Fruit fly (Drosophila melanogaster) whole organism, embryonic: ENCODE data around the gene Ide.

Experiments
- B-H2 ChIP-seq: fragments of 200-800 bp; sonication (Bioruptor generic); optimal IDR thresholded peaks from 2 replicates; lab custom pipeline; 2018; ENCODE audit warnings: missing biosample characterization, mild to moderate bottlenecking, missing genetic modification characterization
- CG12236 ChIP-seq: fragments of 200-800 bp; sonication (Bioruptor generic); optimal IDR thresholded peaks from 2 replicates; lab custom pipeline; 2016; ENCODE audit warnings: missing biosample characterization, missing genetic modification characterization
- CG12391 ChIP-seq: fragments of 200-800 bp; sonication (Bioruptor generic); optimal IDR thresholded peaks from 3 replicates; lab custom pipeline; 2018; ENCODE audit warnings: missing biosample characterization, mild to moderate bottlenecking, missing genetic modification characterization, moderate library complexity
- CG13894 ChIP-seq: fragments of 200-800 bp; sonication (Bioruptor generic); optimal IDR thresholded peaks from 3 replicates; lab custom pipeline; 2018; ENCODE audit warnings: missing biosample characterization, mild to moderate bottlenecking, missing genetic modification characterization, moderate library complexity
- CG15696 ChIP-seq: fragments of 200-800 bp; sonication (Bioruptor generic); optimal IDR thresholded peaks from 2 replicates; lab custom pipeline; 2019; ENCODE audit warnings: missing biosample characterization, mild to moderate bottlenecking, missing genetic modification characterization, moderate library complexity
- CG1602 ChIP-seq: fragments of 200-800 bp; sonication (Bioruptor generic); optimal IDR thresholded peaks from 3 replicates; lab custom pipeline; 2016; ENCODE audit warnings: missing biosample characterization, missing genetic modification characterization
- CG1832 ChIP-seq: fragments of 200-800 bp; sonication (Bioruptor generic); optimal IDR thresholded peaks from 2 replicates; lab custom pipeline; 2017; ENCODE audit warnings: missing biosample characterization, mild to moderate bottlenecking, missing genetic modification characterization, inconsistent platforms
- CG18764 ChIP-seq: fragments of 200-800 bp; sonication (Bioruptor generic); optimal IDR thresholded peaks from 3 replicates; lab custom pipeline; 2016; ENCODE audit warnings: missing biosample characterization, missing genetic modification characterization
- CG2129 ChIP-seq: fragments of 200-800 bp; sonication (Bioruptor generic); IDR thresholded peaks from 2 replicates; pipeline ENCODE4 v1.3.6; 2022; ENCODE audit warnings: missing biosample characterization, missing genetic modification characterization; ENCODE audit not compliant: partially characterized antibody
- CG2199 ChIP-seq: fragments of 200-800 bp; sonication (Bioruptor generic); IDR thresholded peaks from 3 replicates; pipeline ENCODE4 v1.3.6; 2022; ENCODE audit warnings: missing biosample characterization, missing genetic modification characterization
- CG2678 ChIP-seq: fragments of 200-800 bp; sonication (Bioruptor generic); optimal IDR thresholded peaks from 3 replicates; lab custom pipeline; 2019; ENCODE audit warnings: missing biosample characterization, mild to moderate bottlenecking, missing genetic modification characterization, moderate library complexity
- CG2889 ChIP-seq: fragments of 200-800 bp; sonication (Bioruptor generic); IDR thresholded peaks from 3 replicates; pipeline ENCODE4 v1.3.6; 2022; ENCODE audit warnings: missing biosample characterization, missing genetic modification characterization
- CG33557 ChIP-seq: fragments of 200-800 bp; sonication (Bioruptor generic); optimal IDR thresholded peaks from 2 replicates; lab custom pipeline; 2019; ENCODE audit warnings: missing biosample characterization, mild to moderate bottlenecking, missing genetic modification characterization, moderate library complexity
- CG6175 ChIP-seq: fragments of 200-800 bp; sonication (Bioruptor generic); IDR thresholded peaks from 3 replicates; pipeline ENCODE4 v1.3.6; 2022; ENCODE audit warnings: missing biosample characterization, missing genetic modification characterization
- CG6272 ChIP-seq: fragments of 200-800 bp; sonication (Bioruptor generic); IDR thresholded peaks from 2 replicates; pipeline ENCODE4 v1.3.6; 2022; ENCODE audit warnings: missing biosample characterization, missing genetic modification characterization
- CG6654 ChIP-seq: fragments of 200-800 bp; sonication (Bioruptor generic); optimal IDR thresholded peaks from 2 replicates; lab custom pipeline; 2017; ENCODE audit warnings: missing biosample characterization, mild to moderate bottlenecking, missing genetic modification characterization
- CG6765 ChIP-seq: fragments of 200-800 bp; sonication (Bioruptor generic); optimal IDR thresholded peaks from 3 replicates; lab custom pipeline; 2017; ENCODE audit warnings: missing biosample characterization, mild to moderate bottlenecking, missing genetic modification characterization
- CG6813 ChIP-seq: fragments of 200-800 bp; sonication (Bioruptor generic); optimal IDR thresholded peaks from 2 replicates; lab custom pipeline; 2017; ENCODE audit warnings: missing biosample characterization, missing genetic modification characterization, mild to moderate bottlenecking, moderate library complexity, missing genetic modification reagents
- CG8924 ChIP-seq: fragments of 200-800 bp; optimal IDR thresholded peaks from 3 replicates; lab custom pipeline; 2019; ENCODE audit warnings: missing biosample characterization, mild to moderate bottlenecking, missing genetic modification characterization, moderate library complexity
- CG9932 ChIP-seq: fragments of 200-800 bp; sonication (Bioruptor generic); IDR thresholded peaks from 2 replicates; pipeline ENCODE4 v1.3.6; 2022; ENCODE audit warnings: missing biosample characterization, missing genetic modification characterization
- Eip74EF ChIP-seq, 2 experiments: fragments of 200-800 bp in 1 of 2; fragments of >200 bp in 1 of 2; sonication (Bioruptor generic) in 1 of 2; optimal IDR thresholded peaks; 2 replicates each; lab custom pipeline; 2017 to 2019; ENCODE audit warnings: missing biosample characterization in 2 of 2, missing genetic modification characterization in 2 of 2, mild to moderate bottlenecking in 1 of 2, moderate library complexity in 1 of 2
- HLH3B ChIP-seq: fragments of 200-800 bp; sonication (Bioruptor generic); IDR thresholded peaks from 2 replicates; pipeline ENCODE4 v1.3.6; 2022; ENCODE audit warnings: missing biosample characterization, missing genetic modification characterization
- Hmr ChIP-seq: fragments of 200-800 bp; sonication (Bioruptor generic); optimal IDR thresholded peaks from 3 replicates; lab custom pipeline; 2017; ENCODE audit warnings: mild to moderate bottlenecking, missing biosample characterization, missing genetic modification reagents, missing genetic modification characterization
- MESR4 ChIP-seq: fragments of 200-800 bp; sonication (Bioruptor generic); optimal IDR thresholded peaks from 2 replicates; lab custom pipeline; 2018; ENCODE audit warnings: missing biosample characterization, mild to moderate bottlenecking, missing genetic modification characterization, moderate library complexity
- Max ChIP-seq: fragments of 200-800 bp; sonication (Bioruptor generic); optimal IDR thresholded peaks from 2 replicates; lab custom pipeline; 2016; ENCODE audit warnings: missing biosample characterization, mild to moderate bottlenecking, missing genetic modification characterization
- Oaz ChIP-seq: fragments of 200-800 bp; sonication (Bioruptor generic); IDR thresholded peaks from 2 replicates; pipeline ENCODE4 v1.3.6; 2022; ENCODE audit warnings: missing biosample characterization, missing genetic modification characterization
- Oli ChIP-seq: fragments of 200-800 bp; sonication (Bioruptor generic); optimal IDR thresholded peaks from 2 replicates; lab custom pipeline; 2018; ENCODE audit warnings: missing biosample characterization, mild to moderate bottlenecking, missing genetic modification characterization, moderate library complexity
- Ssrp ChIP-seq: fragments of 200-800 bp; sonication (Bioruptor generic); optimal IDR thresholded peaks from 2 replicates; lab custom pipeline; 2018; ENCODE audit warnings: missing biosample characterization, mild to moderate bottlenecking, missing genetic modification characterization, moderate library complexity
- abd-A ChIP-seq: fragments of 200-800 bp; sonication (Bioruptor generic); optimal IDR thresholded peaks from 3 replicates; lab custom pipeline; 2019; ENCODE audit warnings: missing biosample characterization, mild to moderate bottlenecking, missing genetic modification characterization, moderate library complexity
- amos ChIP-seq: fragments of 200-800 bp; sonication (Bioruptor generic); IDR thresholded peaks from 2 replicates; pipeline ENCODE4 v1.3.6; 2022; ENCODE audit warnings: missing biosample characterization, missing genetic modification characterization; ENCODE audit not compliant: partially characterized antibody
- az2 ChIP-seq: fragments of 200-800 bp; sonication (Bioruptor generic); optimal IDR thresholded peaks from 3 replicates; lab custom pipeline; 2016; ENCODE audit warnings: missing biosample characterization, missing genetic modification characterization
- bab2 ChIP-seq: fragments of 200-800 bp; sonication (Bioruptor generic); optimal IDR thresholded peaks from 2 replicates; lab custom pipeline; 2016; ENCODE audit warnings: missing biosample characterization, missing genetic modification characterization
- caup ChIP-seq: fragments of 200-800 bp; sonication (Bioruptor generic); optimal IDR thresholded peaks from 3 replicates; lab custom pipeline; 2017; ENCODE audit warnings: missing biosample characterization, mild to moderate bottlenecking, missing genetic modification characterization, moderate library complexity; ENCODE audit not compliant: severe bottlenecking
- fru ChIP-seq: fragments of >200 bp; optimal IDR thresholded peaks from 2 replicates; lab custom pipeline; 2017
- gem ChIP-seq: fragments of 200-800 bp; sonication (Bioruptor generic); optimal IDR thresholded peaks from 2 replicates; lab custom pipeline; 2019; ENCODE audit warnings: missing biosample characterization, mild to moderate bottlenecking, missing genetic modification characterization, moderate library complexity
- hbn ChIP-seq: fragments of 200-800 bp; sonication (Bioruptor generic); IDR thresholded peaks from 2 replicates; pipeline ENCODE4 v1.3.6; 2022; ENCODE audit warnings: missing biosample characterization, missing genetic modification characterization; ENCODE audit not compliant: partially characterized antibody
- jumu ChIP-seq: fragments of 200-800 bp; sonication (Bioruptor generic); optimal IDR thresholded peaks from 3 replicates; lab custom pipeline; 2016; ENCODE audit warnings: missing biosample characterization, missing genetic modification characterization
- lilli ChIP-seq: fragments of 200-800 bp; sonication (Bioruptor generic); optimal IDR thresholded peaks from 3 replicates; lab custom pipeline; 2016; ENCODE audit warnings: missing biosample characterization, missing genetic modification characterization
- mam ChIP-seq: fragments of 200-800 bp; sonication (Bioruptor generic); optimal IDR thresholded peaks from 3 replicates; lab custom pipeline; 2016; ENCODE audit warnings: missing biosample characterization, missing genetic modification characterization
- phol ChIP-seq: fragments of 200-800 bp; sonication (Bioruptor generic); optimal IDR thresholded peaks from 3 replicates; lab custom pipeline; 2018; ENCODE audit warnings: missing biosample characterization, mild to moderate bottlenecking, missing genetic modification characterization, moderate library complexity
- pnt ChIP-seq: fragments of 200-800 bp; sonication (Bioruptor generic); optimal IDR thresholded peaks from 3 replicates; lab custom pipeline; 2016; ENCODE audit warnings: missing biosample characterization, missing genetic modification characterization
- sens ChIP-seq: fragments of 200-800 bp; sonication (Bioruptor generic); peaks from one replicate; lab custom pipeline; 2016; ENCODE audit warnings: missing biosample characterization, missing genetic modification characterization
- slou ChIP-seq: fragments of 200-800 bp; sonication (Bioruptor generic); optimal IDR thresholded peaks from 3 replicates; lab custom pipeline; 2016; ENCODE audit warnings: missing biosample characterization, missing genetic modification characterization
- sqz ChIP-seq: fragments of 200-800 bp; sonication (Bioruptor generic); optimal IDR thresholded peaks from 3 replicates; lab custom pipeline; 2018; ENCODE audit warnings: missing biosample characterization, mild to moderate bottlenecking, missing genetic modification characterization
- tup ChIP-seq: fragments of 200-800 bp; sonication (Bioruptor generic); optimal IDR thresholded peaks from 2 replicates; lab custom pipeline; 2016; ENCODE audit warnings: missing biosample characterization, mild to moderate bottlenecking, missing genetic modification characterization, moderate library complexity
- wor ChIP-seq: fragments of 200-800 bp; sonication (Bioruptor generic); IDR thresholded peaks from 2 replicates; pipeline ENCODE4 v1.3.6; 2022; ENCODE audit warnings: missing biosample characterization, missing genetic modification characterization
- z ChIP-seq: fragments of 200-800 bp; sonication (Bioruptor generic); IDR thresholded peaks from 3 replicates; pipeline ENCODE4 v1.3.6; 2022; ENCODE audit warnings: missing biosample characterization, missing genetic modification characterization

The Ide gene

dm6 chr3L:20398243-20399222 lies 22.8 kb upstream of the Ide start:
- TF ChIP-seq CG6765 (GFP tag; lab: Kevin White, UChicago) (peak; percentile 78), hbn (GFP tag; lab: Robert Waterston, UW) (no peak), bab2 (GFP tag; lab: Kevin White, UChicago) (peak; percentile 71), slou (GFP tag; lab: Kevin White, UChicago) (peak; percentile 52), CG2678 (tag; lab: Kevin White, UChicago) (peak; percentile 93), CG13894 (tag; lab: Kevin White, UChicago) (peak; percentile 67), CG12391 (peak; percentile 90), CG2199 (GFP tag; lab: Robert Waterston, UW) (no peak; the same call in 2 of the 3 replicates), z (GFP tag; lab: Robert Waterston, UW) (no peak), caup (GFP tag; lab: Kevin White, UChicago) (peak; percentile 83), phol (peak; percentile 91), CG6175 (GFP tag; lab: Robert Waterston, UW) (no peak), tup (GFP tag; lab: Kevin White, UChicago) (peak; percentile 32), Oaz (GFP tag; lab: Robert Waterston, UW) (peak; percentile 59), CG6813 (peak; percentile 67), HLH3B (GFP tag; lab: Robert Waterston, UW) (peak; percentile 72), gem (tag; lab: Kevin White, UChicago) (peak; percentile 94), CG9932 (GFP tag; lab: Robert Waterston, UW) (peak; percentile 80), Hmr (GFP tag; lab: Kevin White, UChicago) (peak; percentile 88), amos (GFP tag; lab: Robert Waterston, UW) (no peak), sens (GFP tag; lab: Kevin White, UChicago) (peak; percentile 97), abd-A (tag; lab: Kevin White, UChicago) (peak; percentile 87), CG1832 (GFP tag; lab: Kevin White, UChicago) (peak; percentile 38), CG8924 (tag; lab: Kevin White, UChicago) (peak; percentile 92), jumu (GFP tag; lab: Kevin White, UChicago) (peak; percentile 63), CG33557 (peak; percentile 67), CG18764 (GFP tag; lab: Kevin White, UChicago) (peak; percentile 60), fru (lab: Kevin White, UChicago) (no peak), Ssrp (tag; lab: Kevin White, UChicago) (peak; percentile 86), B-H2 (GFP tag; lab: Kevin White, UChicago) (no peak), az2 (GFP tag; lab: Kevin White, UChicago) (peak; percentile 83), CG2889 (GFP tag; lab: Robert Waterston, UW) (peak; percentile 33; the same call in 1 of the 3 replicates), CG15696 (peak; percentile 48), wor (peak; percentile 40; the same call in 1 of the 2 replicates), sqz (GFP tag; lab: Kevin White, UChicago) (peak; percentile 76), lilli (GFP tag; lab: Kevin White, UChicago) (peak; percentile 89), CG6272 (GFP tag; lab: Robert Waterston, UW) (peak; percentile 53), Eip74EF (GFP tag; optimal IDR thresholded peaks at IDR 0.05; lab: Kevin White, UChicago) (peak in 1 of 2 experiments; percentile 88), CG12236 (GFP tag; lab: Kevin White, UChicago) (peak; percentile 45), mam (GFP tag; lab: Kevin White, UChicago) (peak; percentile 77), CG1602 (GFP tag; lab: Kevin White, UChicago) (peak; percentile 85), MESR4 (peak; percentile 3), CG2129 (GFP tag; lab: Robert Waterston, UW) (no peak), CG6654 (peak; percentile 47), pnt (GFP tag; lab: Kevin White, UChicago) (peak; percentile 66), Max (GFP tag; lab: Kevin White, UChicago) (peak; percentile 83), Oli (tag; lab: Kevin White, UChicago) (peak; percentile 92)
